Worm (Caenorhabditis elegans) whole organism, L1 larva: ENCODE results near the gene ZK1010.5.

Source experiments
- aly-2 ChIP-seq: fragments of 150-350 bp; optimal IDR thresholded peaks from 2 replicates; lab custom pipeline; 2014; ENCODE audit warnings: missing biosample characterization, missing genetic modification characterization
- ceh-82 ChIP-seq, 3 experiments: fragments of 150-350 bp in 1 of 3; sonication (generic microtip) in 2 of 3; optimal IDR thresholded peaks; 2 replicates each; lab custom pipeline; 2014 to 2017; ENCODE audit warnings: missing biosample characterization in 3 of 3, missing genetic modification characterization in 3 of 3
- ceh-90 ChIP-seq: sonication (generic microtip); optimal IDR thresholded peaks from 2 replicates; lab custom pipeline; 2016; ENCODE audit warnings: missing genetic modification characterization, missing compliant biosample characterization
- elt-3 ChIP-seq, 6 experiments: fragments of 150-350 bp in 1 of 6; sonication (generic microtip); optimal IDR thresholded peaks; 2 replicates each; lab custom pipeline; 2017 to 2018; ENCODE audit warnings: missing biosample characterization in 6 of 6, missing genetic modification characterization in 6 of 6, inconsistent platforms in 1 of 6
- lsy-2 ChIP-seq, 2 experiments: fragments of 150-350 bp; optimal IDR thresholded peaks; 2 replicates each; lab custom pipeline; 2014; ENCODE audit warnings: missing biosample characterization in 2 of 2, missing genetic modification characterization in 2 of 2
- pax-3 ChIP-seq: fragments of 200-800 bp; sonication (Bioruptor generic); optimal IDR thresholded peaks from 2 replicates; lab custom pipeline; 2018; ENCODE audit warnings: mild to moderate bottlenecking, missing genetic modification characterization, moderate library complexity, missing compliant biosample characterization
- pqm-1 ChIP-seq: sonication (generic microtip); optimal IDR thresholded peaks from 3 replicates; lab custom pipeline; 2017; ENCODE audit warnings: missing biosample characterization, missing genetic modification characterization
- skn-1 ChIP-seq: fragments of 150-350 bp; optimal IDR thresholded peaks from 2 replicates; lab custom pipeline; 2014; ENCODE audit warnings: missing biosample characterization, missing genetic modification characterization
- sptf-1 ChIP-seq: fragments of 150-350 bp; optimal IDR thresholded peaks from 2 replicates; lab custom pipeline; 2014; ENCODE audit warnings: missing biosample characterization, missing genetic modification characterization
- tlp-1 ChIP-seq: fragments of 150-350 bp; optimal IDR thresholded peaks from 2 replicates; lab custom pipeline; 2014; ENCODE audit warnings: missing biosample characterization, missing genetic modification characterization

DNA sequence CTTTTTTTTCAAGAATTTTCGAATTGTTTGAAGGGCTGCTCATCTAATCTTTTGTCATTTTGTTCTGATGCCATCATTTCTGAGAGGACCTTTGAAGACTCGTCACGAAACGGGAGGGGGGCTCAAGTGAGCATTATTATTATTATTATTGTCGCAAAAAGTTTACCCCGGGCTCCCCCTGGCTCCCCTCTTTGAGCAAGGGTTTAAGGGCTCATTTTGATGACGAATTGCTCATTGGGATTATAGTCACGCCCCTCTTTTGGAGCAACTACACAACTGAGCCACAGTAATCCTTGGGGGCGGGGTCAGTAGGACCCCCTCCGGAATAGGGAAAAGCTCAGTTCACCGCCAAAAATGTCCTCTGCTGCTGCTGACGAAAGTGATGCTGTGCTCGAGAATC, 45.0 kb downstream of the ZK1010.5 start, which contains the start of gene unc-25:
- TF ChIP-seq tlp-1, result no peak
- TF ChIP-seq elt-3 (tag; optimal IDR thresholded peaks at IDR 0.05; lab: Kevin White, UChicago), result no peak
- no peak for TF ChIP-seq ceh-82 (tag; optimal IDR thresholded peaks at IDR 0.05; lab: Kevin White, UChicago)
- TF ChIP-seq skn-1 (tag; lab: Kevin White, UChicago), result no peak
- no peak for TF ChIP-seq lsy-2 (tag; optimal IDR thresholded peaks at IDR 0.05; lab: Kevin White, UChicago)
- no peak for TF ChIP-seq pqm-1 (tag; lab: Kevin White, UChicago)
- no peak for TF ChIP-seq aly-2 (tag; lab: Kevin White, UChicago)
- no peak for TF ChIP-seq pax-3 (tag; lab: Kevin White, UChicago)
- TF ChIP-seq ceh-90 (tag; lab: Kevin White, UChicago), result no peak
- no peak for TF ChIP-seq sptf-1
